Fruit fly (Drosophila melanogaster): ENCODE measurements around the gene CG33641.

CG33641 gene

dm6 chr2L:13528742-13529141 is at the start of gene CG33641:
TSS of gene CG33641 (plus strand) at chr2L:13529042.
- TF ChIP-seq sv (GFP tag; optimal IDR thresholded peaks at IDR 0.05) (no peak), CG32264 (GFP tag; optimal IDR thresholded peaks at IDR 0.05) (no peak), psq (GFP tag; optimal IDR thresholded peaks at IDR 0.05) (no peak), Myc (optimal IDR thresholded peaks at IDR 0.05) (no peak), OdsH (GFP tag; optimal IDR thresholded peaks at IDR 0.05) (no peak), dl (GFP tag; optimal IDR thresholded peaks at IDR 0.05; ENCODE audit: insufficient read depth in 1 of 2, partially characterized antibody in 2 of 2) (no peak)

DNA sequence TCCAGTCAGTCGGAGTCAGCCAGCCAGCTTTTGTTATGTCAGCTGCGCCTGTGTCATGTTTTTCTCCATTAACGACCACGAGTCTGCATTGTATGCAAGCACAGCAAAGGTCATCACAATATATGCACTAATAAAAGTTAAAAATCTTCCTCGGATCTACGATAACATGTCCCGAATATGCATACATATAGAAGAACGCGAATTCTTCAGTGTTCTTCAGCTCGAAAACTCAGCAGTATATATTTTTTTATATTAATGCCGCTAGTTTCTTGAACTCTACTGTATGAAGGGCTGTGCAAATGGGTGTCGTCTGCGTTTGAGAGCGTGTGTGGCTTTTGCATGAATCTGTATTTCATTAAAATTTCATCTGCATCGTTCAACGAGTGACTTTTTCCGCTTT is 46.6 kb upstream of the CG33641 start:
- TF ChIP-seq foxo (GFP tag; optimal IDR thresholded peaks at IDR 0.05) (peak in 1 of 2 experiments; percentile 41), Hnf4 (GFP tag; optimal IDR thresholded peaks at IDR 0.05) (no peak), Sp1 (GFP tag; optimal IDR thresholded peaks at IDR 0.05) (peak; percentile 23), rgr (GFP tag; optimal IDR thresholded peaks at IDR 0.05) (no peak), fru (GFP tag; optimal IDR thresholded peaks at IDR 0.05) (peak; percentile 33), N (GFP tag; optimal IDR thresholded peaks at IDR 0.05) (no peak), Mio (GFP tag; optimal IDR thresholded peaks at IDR 0.05) (no peak), tai (GFP tag; optimal IDR thresholded peaks at IDR 0.05) (peak; percentile 7)

DNA sequence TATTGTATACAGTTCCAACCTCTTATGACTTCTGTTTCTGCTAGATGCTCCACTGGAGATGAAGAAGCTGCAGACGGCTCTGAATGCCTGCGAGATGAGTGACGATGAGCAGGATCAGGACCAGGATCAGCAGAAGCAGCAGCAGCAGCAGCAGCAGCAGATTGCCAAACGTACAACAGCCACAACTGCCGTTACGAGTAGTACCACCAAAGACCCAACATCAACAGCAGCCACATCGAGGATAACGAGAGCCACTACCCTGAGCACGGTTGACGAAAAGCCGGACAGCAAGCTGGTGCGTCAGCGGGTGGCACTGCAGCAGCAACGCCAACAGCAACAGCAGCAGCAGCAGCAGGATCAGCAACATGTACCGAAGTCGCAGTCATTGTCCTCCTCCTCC is 30.9 kb upstream of the CG33641 start:
- TF ChIP-seq sage (GFP tag; optimal IDR thresholded peaks at IDR 0.05) = no peak
- peak; percentile 92 for TF ChIP-seq Dfd (GFP tag; optimal IDR thresholded peaks at IDR 0.05)

dm6 chr2L:13500416-13500815 is 28.4 kb upstream of the CG33641 start:
- TF ChIP-seq foxo (GFP tag; optimal IDR thresholded peaks at IDR 0.05) (no peak), Hr78 (GFP tag; optimal IDR thresholded peaks at IDR 0.05) (no peak), dsf (GFP tag; optimal IDR thresholded peaks at IDR 0.05; ENCODE audit: borderline replicate concordance) (no peak), ey (GFP tag; optimal IDR thresholded peaks at IDR 0.05) (no peak), Dfd (GFP tag; optimal IDR thresholded peaks at IDR 0.05) (no peak), sage (GFP tag; optimal IDR thresholded peaks at IDR 0.05) (no peak), Mio (GFP tag; optimal IDR thresholded peaks at IDR 0.05) (no peak), Jra (GFP tag; optimal IDR thresholded peaks at IDR 0.05) (no peak), h (GFP tag; optimal IDR thresholded peaks at IDR 0.05) (no peak), Hnf4 (GFP tag; optimal IDR thresholded peaks at IDR 0.05) (no peak), sv (GFP tag; optimal IDR thresholded peaks at IDR 0.05) (no peak), HLH106 (tag; optimal IDR thresholded peaks at IDR 0.05) (no peak), usp (GFP tag; optimal IDR thresholded peaks at IDR 0.05) (no peak)

dm6 chr2L:13509533-13510240 is 19.2 kb upstream of the CG33641 start:
- TF ChIP-seq dmrt93B (GFP tag; optimal IDR thresholded peaks at IDR 0.05) (no peak), usp (GFP tag; optimal IDR thresholded peaks at IDR 0.05) (no peak), CG9705 (GFP tag; optimal IDR thresholded peaks at IDR 0.05) (no peak), Rel (GFP tag; optimal IDR thresholded peaks at IDR 0.05) (no peak), Rel (tag; optimal IDR thresholded peaks at IDR 0.05) (peak; percentile 67), Hr78 (GFP tag; optimal IDR thresholded peaks at IDR 0.05) (no peak), sv (GFP tag; optimal IDR thresholded peaks at IDR 0.05) (no peak), dl (GFP tag; optimal IDR thresholded peaks at IDR 0.05; ENCODE audit: insufficient read depth in 1 of 2, partially characterized antibody in 2 of 2) (peak; percentile 73 to 77), Dfd (GFP tag; optimal IDR thresholded peaks at IDR 0.05) (no peak)

- TF ChIP-seq woc (GFP tag; optimal IDR thresholded peaks at IDR 0.05) (peak; percentile 32), dsf (GFP tag; optimal IDR thresholded peaks at IDR 0.05; ENCODE audit: borderline replicate concordance) (no peak), CG32264 (GFP tag; optimal IDR thresholded peaks at IDR 0.05) (peak; percentile 8), foxo (GFP tag; optimal IDR thresholded peaks at IDR 0.05) (no peak), Abd-B (GFP tag; optimal IDR thresholded peaks at IDR 0.05) (no peak), Rel (GFP tag; optimal IDR thresholded peaks at IDR 0.05) (no peak), Rel (tag; optimal IDR thresholded peaks at IDR 0.05) (peak; percentile 89), rgr (GFP tag; optimal IDR thresholded peaks at IDR 0.05) (no peak), fru (GFP tag; optimal IDR thresholded peaks at IDR 0.05) (peak; percentile 7), OdsH (GFP tag; optimal IDR thresholded peaks at IDR 0.05) (no peak), br (GFP tag; optimal IDR thresholded peaks at IDR 0.05) (peak; percentile 27), Jra (GFP tag; optimal IDR thresholded peaks at IDR 0.05) (no peak), h (GFP tag; optimal IDR thresholded peaks at IDR 0.05) (peak; percentile 53), pan (optimal IDR thresholded peaks at IDR 0.05) (no peak), Dfd (GFP tag; optimal IDR thresholded peaks at IDR 0.05) (no peak), Sp1 (GFP tag; optimal IDR thresholded peaks at IDR 0.05) (no peak)
Measured at dm6 chr2L:13510870-13511867, 17.7 kb upstream of the CG33641 start.

Measured in whole organism, wandering third instar larva.